Worm (Caenorhabditis elegans): ENCODE data around the gene vglu-2.

vglu-2 gene

ce11 chrIII:10294837-10295236 lies at the start of gene vglu-2:
Gene vglu-2 (plus strand): TSS chrIII:10295137.
- no peak for TF ChIP-seq aly-1 (tag; optimal IDR thresholded peaks at IDR 0.05)
- TF ChIP-seq tra-4 (tag; optimal IDR thresholded peaks at IDR 0.05): no peak
- TF ChIP-seq hmg-4 (GFP tag; optimal IDR thresholded peaks at IDR 0.05): no peak
- no peak for TF ChIP-seq F13C5.2 (tag; optimal IDR thresholded peaks at IDR 0.05)
- TF ChIP-seq scrt-1 (GFP tag; IDR thresholded peaks at IDR 0.05): no peak
- TF ChIP-seq ama-1 (optimal IDR thresholded peaks at IDR 0.05): no peak
- TF ChIP-seq sea-1 (GFP tag; conservative IDR thresholded peaks at IDR 0.05): no peak
- TF ChIP-seq ceh-13 (GFP tag; optimal IDR thresholded peaks at IDR 0.05): no peak
- no peak for TF ChIP-seq pes-1 (GFP tag; IDR thresholded peaks at IDR 0.05)
- TF ChIP-seq flt-1 (GFP tag; IDR thresholded peaks at IDR 0.05): no peak
- TF ChIP-seq hnd-1 (tag; optimal IDR thresholded peaks at IDR 0.05): no peak

- TF ChIP-seq F13C5.2 (tag; optimal IDR thresholded peaks at IDR 0.05): no peak
- peak; percentile 13 for TF ChIP-seq hmg-4 (GFP tag; optimal IDR thresholded peaks at IDR 0.05)
- 0 out of 2 replicates have a peak, but pooled peaks have one; percentile 22 for TF ChIP-seq scrt-1 (GFP tag; IDR thresholded peaks at IDR 0.05)
- no peak for TF ChIP-seq flt-1 (GFP tag; IDR thresholded peaks at IDR 0.05)
- TF ChIP-seq aly-1 (tag; optimal IDR thresholded peaks at IDR 0.05): no peak
Observed at ce11 chrIII:10248441-10249137, 46.3 kb upstream of the vglu-2 start, which contains the start of the genes div-1 and cor-1. Gene div-1 (minus strand): TSS chrIII:10248559. Gene cor-1 (plus strand): TSS chrIII:10249111.

- TF ChIP-seq scrt-1 (GFP tag; IDR thresholded peaks at IDR 0.05) (no peak), F13C5.2 (tag; optimal IDR thresholded peaks at IDR 0.05) (no peak), B0310.2 (tag; optimal IDR thresholded peaks at IDR 0.05) (no peak), hmbx-1 (tag; optimal IDR thresholded peaks at IDR 0.05) (no peak), ama-1 (optimal IDR thresholded peaks at IDR 0.05) (no peak), sea-1 (GFP tag; conservative IDR thresholded peaks at IDR 0.05) (no peak), tbx-37 (GFP tag; conservative IDR thresholded peaks at IDR 0.05) (no peak), tra-4 (tag; optimal IDR thresholded peaks at IDR 0.05) (no peak), flt-1 (GFP tag; IDR thresholded peaks at IDR 0.05) (no peak), hmg-4 (GFP tag; optimal IDR thresholded peaks at IDR 0.05) (no peak)
Observed at ce11 chrIII:10251114-10251513, 43.8 kb upstream of the vglu-2 start.

- no peak for TF ChIP-seq aly-1 (tag; optimal IDR thresholded peaks at IDR 0.05)
- no peak for TF ChIP-seq ama-1 (optimal IDR thresholded peaks at IDR 0.05)
- no peak for TF ChIP-seq hmbx-1 (tag; optimal IDR thresholded peaks at IDR 0.05)
- no peak for TF ChIP-seq sea-1 (GFP tag; conservative IDR thresholded peaks at IDR 0.05)
- TF ChIP-seq tbx-37 (GFP tag; conservative IDR thresholded peaks at IDR 0.05): no peak
- no peak for TF ChIP-seq ceh-36 (tag; optimal IDR thresholded peaks at IDR 0.05)
- no peak for TF ChIP-seq ets-7 (tag; optimal IDR thresholded peaks at IDR 0.05)
Observed at ce11 chrIII:10253334-10253733, 41.6 kb upstream of the vglu-2 start.

- TF ChIP-seq sea-1 (GFP tag; conservative IDR thresholded peaks at IDR 0.05) (no peak), hnd-1 (tag; optimal IDR thresholded peaks at IDR 0.05) (no peak), tbx-11 (GFP tag; IDR thresholded peaks at IDR 0.05) (no peak), hmg-4 (GFP tag; optimal IDR thresholded peaks at IDR 0.05) (no peak), B0310.2 (tag; optimal IDR thresholded peaks at IDR 0.05) (no peak), hmbx-1 (tag; optimal IDR thresholded peaks at IDR 0.05) (no peak), aly-1 (tag; optimal IDR thresholded peaks at IDR 0.05) (no peak), scrt-1 (GFP tag; IDR thresholded peaks at IDR 0.05) (no peak), ceh-13 (GFP tag; optimal IDR thresholded peaks at IDR 0.05) (no peak), pes-1 (GFP tag; IDR thresholded peaks at IDR 0.05) (no peak), ceh-36 (tag; optimal IDR thresholded peaks at IDR 0.05) (no peak), tra-4 (tag; optimal IDR thresholded peaks at IDR 0.05) (no peak), flt-1 (GFP tag; IDR thresholded peaks at IDR 0.05) (no peak), ama-1 (optimal IDR thresholded peaks at IDR 0.05) (no peak), tbx-37 (GFP tag; conservative IDR thresholded peaks at IDR 0.05) (no peak), F13C5.2 (tag; optimal IDR thresholded peaks at IDR 0.05) (no peak), ets-7 (tag; optimal IDR thresholded peaks at IDR 0.05) (no peak)
Observed at ce11 chrIII:10254583-10254982, 40.4 kb upstream of the vglu-2 start, which contains the start of gene R01H10.4. Gene R01H10.4 (plus strand): TSS chrIII:10254818.

- TF ChIP-seq aly-1 (tag; optimal IDR thresholded peaks at IDR 0.05) (no peak), pes-1 (GFP tag; IDR thresholded peaks at IDR 0.05) (no peak), ama-1 (optimal IDR thresholded peaks at IDR 0.05) (no peak), hmbx-1 (tag; optimal IDR thresholded peaks at IDR 0.05) (no peak), B0310.2 (tag; optimal IDR thresholded peaks at IDR 0.05) (no peak), F13C5.2 (tag; optimal IDR thresholded peaks at IDR 0.05) (no peak), ets-7 (tag; optimal IDR thresholded peaks at IDR 0.05) (no peak), ceh-36 (tag; optimal IDR thresholded peaks at IDR 0.05) (no peak), tra-4 (tag; optimal IDR thresholded peaks at IDR 0.05) (no peak), tbx-37 (GFP tag; conservative IDR thresholded peaks at IDR 0.05) (no peak), sea-1 (GFP tag; conservative IDR thresholded peaks at IDR 0.05) (no peak)
Observed at ce11 chrIII:10258641-10259040, 36.3 kb upstream of the vglu-2 start, which contains the start of gene rip-1. Gene rip-1 (minus strand): TSS chrIII:10258741.

ce11 chrIII:10261256-10261655 lies 33.7 kb upstream of the vglu-2 start:
- TF ChIP-seq hmbx-1 (tag; optimal IDR thresholded peaks at IDR 0.05) (no peak), hnd-1 (tag; optimal IDR thresholded peaks at IDR 0.05) (no peak), tbx-37 (GFP tag; conservative IDR thresholded peaks at IDR 0.05) (no peak), flt-1 (GFP tag; IDR thresholded peaks at IDR 0.05) (no peak), B0310.2 (tag; optimal IDR thresholded peaks at IDR 0.05) (no peak), F13C5.2 (tag; optimal IDR thresholded peaks at IDR 0.05) (no peak), sea-1 (GFP tag; conservative IDR thresholded peaks at IDR 0.05) (no peak), ama-1 (optimal IDR thresholded peaks at IDR 0.05) (no peak), ceh-13 (GFP tag; optimal IDR thresholded peaks at IDR 0.05) (no peak), scrt-1 (GFP tag; IDR thresholded peaks at IDR 0.05) (no peak), pes-1 (GFP tag; IDR thresholded peaks at IDR 0.05) (no peak), ets-7 (tag; optimal IDR thresholded peaks at IDR 0.05) (no peak), aly-1 (tag; optimal IDR thresholded peaks at IDR 0.05) (no peak)

All from whole organism, early embryonic.